Worm (Caenorhabditis elegans) whole organism, L1 larva: Measurements from ENCODE around the gene B0035.15.

Experiments used
- ces-1 ChIP-seq: fragments of 150-350 bp; optimal IDR thresholded peaks from 2 replicates; lab custom pipeline; 2014; ENCODE audit warnings: missing biosample characterization, missing genetic modification reagents, missing genetic modification characterization
- fos-1 ChIP-seq: fragments of 150-350 bp; optimal IDR thresholded peaks from 2 replicates; lab custom pipeline; 2014; ENCODE audit warnings: missing biosample characterization, missing genetic modification characterization
- nhr-20 ChIP-seq: sonication (generic microtip); optimal IDR thresholded peaks from 2 replicates; lab custom pipeline; 2016; ENCODE audit warnings: mild to moderate bottlenecking, missing genetic modification characterization, missing compliant biosample characterization

ce11 chrIV:11287511-11287910, 10.5 kb downstream of the B0035.15 start, which contains the start of gene F54D1.6:
- TF ChIP-seq nhr-20 (tag; lab: Kevin White, UChicago) (no peak), ces-1 (GFP tag; lab: Kevin White, UChicago) (no peak), fos-1 (no peak)
